Fruit fly (Drosophila melanogaster): ENCODE measurements around the gene edin.

dm6 chr3L:17538907-17539306 is 44.2 kb downstream of the edin start:
- TF ChIP-seq h (optimal IDR thresholded peaks at IDR 0.05) (no peak), ttk (optimal IDR thresholded peaks at IDR 0.05) (no peak), Myc (optimal IDR thresholded peaks at IDR 0.05) (no peak)

Data from Kc167 (cell line).